Worm (Caenorhabditis elegans) whole organism, mixed stage, embryonic: ENCODE data around the gene srx-112.
"Not testable (repeated sequence)": the region's sequence is repeated elsewhere in the genome, so short reads cannot be mapped to it uniquely, and the experiment has no call there.

Experiments used
- M03D4.4 ChIP-seq: sonication (generic microtip); optimal IDR thresholded peaks from 2 replicates; lab custom pipeline; 2017; ENCODE audit warnings: mild to moderate bottlenecking, missing genetic modification characterization, missing compliant biosample characterization
- bed-3 ChIP-seq: fragments of 200-800 bp; sonication (Bioruptor generic); optimal IDR thresholded peaks from 3 replicates; lab custom pipeline; 2018; ENCODE audit warnings: mild to moderate bottlenecking, missing genetic modification characterization, moderate library complexity, missing compliant biosample characterization
- ceh-39 ChIP-seq: fragments of 150-350 bp; optimal IDR thresholded peaks from 2 replicates; lab custom pipeline; 2014; ENCODE audit warnings: missing biosample characterization, missing genetic modification characterization
- ceh-43 ChIP-seq: fragments of 200-800 bp; sonication (Bioruptor generic); optimal IDR thresholded peaks from 2 replicates; lab custom pipeline; 2018; ENCODE audit warnings: mild to moderate bottlenecking, missing genetic modification characterization, moderate library complexity, missing compliant biosample characterization
- ceh-83 ChIP-seq: fragments of 200-800 bp; sonication (Bioruptor generic); optimal IDR thresholded peaks from 2 replicates; lab custom pipeline; 2018; ENCODE audit warnings: mild to moderate bottlenecking, missing genetic modification characterization, missing compliant biosample characterization
- cnd-1 ChIP-seq: fragments of 200-800 bp; sonication (Bioruptor generic); optimal IDR thresholded peaks from 2 replicates; lab custom pipeline; 2018; ENCODE audit warnings: mild to moderate bottlenecking, missing genetic modification characterization, missing compliant biosample characterization
- elt-1 ChIP-seq: sonication (generic microtip); optimal IDR thresholded peaks from 2 replicates; lab custom pipeline; 2017; ENCODE audit warnings: missing genetic modification characterization, mild to moderate bottlenecking, missing compliant biosample characterization, antibody characterized with exemption, moderate library complexity, borderline replicate concordance; ENCODE audit not compliant: insufficient read depth
- elt-3 ChIP-seq: fragments of 150-350 bp; optimal IDR thresholded peaks from 2 replicates; lab custom pipeline; 2014; ENCODE audit warnings: missing biosample characterization, missing genetic modification characterization
- flh-1 ChIP-seq: fragments of 200-800 bp; sonication (Bioruptor generic); optimal IDR thresholded peaks from 2 replicates; lab custom pipeline; 2018; ENCODE audit warnings: mild to moderate bottlenecking, missing genetic modification characterization, moderate library complexity, missing compliant biosample characterization
- ham-2 ChIP-seq: fragments of 200-800 bp; sonication (Bioruptor generic); optimal IDR thresholded peaks from 2 replicates; lab custom pipeline; 2018; ENCODE audit warnings: mild to moderate bottlenecking, missing genetic modification characterization, missing compliant biosample characterization
- hlh-1 ChIP-seq: fragments of 150-350 bp; optimal IDR thresholded peaks from 2 replicates; lab custom pipeline; 2014; ENCODE audit warnings: missing biosample characterization, missing genetic modification reagents, missing genetic modification characterization
- lin-13 ChIP-seq: fragments of 150-350 bp; optimal IDR thresholded peaks from 2 replicates; lab custom pipeline; 2014; ENCODE audit warnings: missing biosample characterization, missing genetic modification characterization
- mab-5 ChIP-seq: fragments of 150-350 bp; optimal IDR thresholded peaks from 2 replicates; lab custom pipeline; 2014; ENCODE audit warnings: missing biosample characterization, missing genetic modification characterization
- mep-1 ChIP-seq: fragments of 150-350 bp; optimal IDR thresholded peaks from 2 replicates; lab custom pipeline; 2017; ENCODE audit warnings: missing biosample characterization, missing genetic modification reagents, missing genetic modification characterization, inconsistent platforms
- mls-2 ChIP-seq: sonication (generic microtip); optimal IDR thresholded peaks from 2 replicates; lab custom pipeline; 2016; ENCODE audit warnings: mild to moderate bottlenecking, missing genetic modification characterization, moderate library complexity, missing compliant biosample characterization
- nhr-12 ChIP-seq: fragments of 150-350 bp; optimal IDR thresholded peaks from 2 replicates; lab custom pipeline; 2014; ENCODE audit warnings: missing biosample characterization, missing genetic modification characterization
- nhr-2 ChIP-seq: fragments of 150-350 bp; optimal IDR thresholded peaks from 2 replicates; lab custom pipeline; 2014; ENCODE audit warnings: missing biosample characterization, missing genetic modification characterization
- nhr-237 ChIP-seq: fragments of 150-350 bp; optimal IDR thresholded peaks from 2 replicates; lab custom pipeline; 2014; ENCODE audit warnings: missing biosample characterization, missing genetic modification characterization
- pha-4 ChIP-seq: fragments of 150-350 bp; optimal IDR thresholded peaks from 2 replicates; lab custom pipeline; 2018; ENCODE audit warnings: missing biosample characterization, missing genetic modification reagents, missing genetic modification characterization
- snpc-4 ChIP-seq: fragments of 150-350 bp; optimal IDR thresholded peaks from 2 replicates; lab custom pipeline; 2014; ENCODE audit warnings: missing biosample characterization, missing genetic modification characterization
- sptf-1 ChIP-seq: sonication (generic microtip); optimal IDR thresholded peaks from 2 replicates; lab custom pipeline; 2017; ENCODE audit warnings: mild to moderate bottlenecking, missing genetic modification characterization, moderate library complexity, missing compliant biosample characterization
- tbx-8 ChIP-seq: fragments of 200-800 bp; sonication (Bioruptor generic); optimal IDR thresholded peaks from 2 replicates; lab custom pipeline; 2018; ENCODE audit warnings: mild to moderate bottlenecking, missing genetic modification characterization, moderate library complexity, missing compliant biosample characterization
- unc-120 ChIP-seq: sonication (generic microtip); optimal IDR thresholded peaks from 2 replicates; lab custom pipeline; 2017; ENCODE audit warnings: missing genetic modification characterization, missing compliant biosample characterization; ENCODE audit not compliant: poor library complexity, severe bottlenecking
- unc-39 ChIP-seq: fragments of 150-350 bp; optimal IDR thresholded peaks from 2 replicates; lab custom pipeline; 2014; ENCODE audit warnings: missing biosample characterization, missing genetic modification characterization
- unc-62 ChIP-seq: fragments of 150-350 bp; optimal IDR thresholded peaks from 2 replicates; lab custom pipeline; 2014; ENCODE audit warnings: missing biosample characterization, missing genetic modification reagents, missing genetic modification characterization
- zip-8 ChIP-seq: fragments of 150-350 bp; optimal IDR thresholded peaks from 2 replicates; lab custom pipeline; 2014; ENCODE audit warnings: missing biosample characterization, missing genetic modification characterization
- ztf-11 ChIP-seq: fragments of 150-350 bp; optimal IDR thresholded peaks from 2 replicates; lab custom pipeline; 2014; ENCODE audit warnings: missing biosample characterization, missing genetic modification characterization

Gene srx-112

ce11 chrII:3771640-3772039 lies 7.3 kb upstream of the srx-112 start:
- no peak for TF ChIP-seq ztf-11 (tag; lab: Kevin White, UChicago)
- TF ChIP-seq zip-8 (tag; lab: Kevin White, UChicago) = no peak
- TF ChIP-seq hlh-1 = no peak
- TF ChIP-seq ceh-39 = no peak
- TF ChIP-seq M03D4.4 (tag; lab: Kevin White, UChicago) = no peak
- no peak for TF ChIP-seq unc-120 (tag; lab: Kevin White, UChicago)

ce11 chrII:3761599-3761998 lies 2.8 kb downstream of the srx-112 start, which contains the start of gene T24E12.6:
Gene T24E12.6, minus strand, starts transcription at chrII:3761699.
- not testable (repeated sequence) for TF ChIP-seq M03D4.4 (tag; lab: Kevin White, UChicago); unc-62 (GFP tag; lab: Kevin White, UChicago); nhr-12 (tag; lab: Kevin White, UChicago)
- TF ChIP-seq, all 35 proteins: peak for 0; not testable (repeated sequence) for 35

- TF ChIP-seq elt-1 (tag; lab: Kevin White, UChicago) (no peak), nhr-237 (tag; lab: Kevin White, UChicago) (no peak), mls-2 (tag; lab: Kevin White, UChicago) (no peak), mep-1 (tag; lab: Kevin White, UChicago) (no peak), cnd-1 (tag; lab: Kevin White, UChicago) (no peak), tbx-8 (GFP tag; lab: Kevin White, UChicago) (no peak), snpc-4 (no peak), unc-39 (tag; lab: Kevin White, UChicago) (no peak), unc-120 (tag; lab: Kevin White, UChicago) (no peak), nhr-12 (tag; lab: Kevin White, UChicago) (no peak), mab-5 (tag; lab: Kevin White, UChicago) (no peak), lin-13 (tag; lab: Kevin White, UChicago) (no peak), pha-4 (tag; lab: Kevin White, UChicago) (no peak), ham-2 (GFP tag; lab: Kevin White, UChicago) (no peak), nhr-2 (tag; lab: Kevin White, UChicago) (no peak), zip-8 (tag; lab: Kevin White, UChicago) (no peak)
Measured at ce11 chrII:3759010-3759409, 5.4 kb downstream of the srx-112 start, which contains the start of gene T24E12.12. Gene T24E12.12, plus strand, starts transcription at chrII:3759290.

- no peak for TF ChIP-seq tbx-8 (GFP tag; lab: Kevin White, UChicago)
- TF ChIP-seq elt-3 (tag; lab: Kevin White, UChicago) = no peak
- TF ChIP-seq ham-2 (GFP tag; lab: Kevin White, UChicago) = no peak
- no peak for TF ChIP-seq unc-120 (tag; lab: Kevin White, UChicago)
- TF ChIP-seq flh-1 (GFP tag; lab: Kevin White, UChicago) = no peak
- TF ChIP-seq M03D4.4 (tag; lab: Kevin White, UChicago) = no peak
- TF ChIP-seq lin-13 (tag; lab: Kevin White, UChicago) = no peak
- no peak for TF ChIP-seq mab-5 (tag; lab: Kevin White, UChicago)
- no peak for TF ChIP-seq sptf-1
- TF ChIP-seq hlh-1 = no peak
- TF ChIP-seq mls-2 (tag; lab: Kevin White, UChicago) = no peak
- TF ChIP-seq, all 35 proteins: peak for 0
Measured at ce11 chrII:3757499-3757898, 6.9 kb downstream of the srx-112 start, which contains the start of gene srx-111. Gene srx-111, plus strand, starts transcription at chrII:3757799.

ce11 chrII:3753598-3753997 lies 10.8 kb downstream of the srx-112 start, which contains the start of gene rcd-1:
Gene rcd-1, plus strand, starts transcription at chrII:3753898.
- no peak for TF ChIP-seq ceh-43 (GFP tag; lab: Kevin White, UChicago)

ce11 chrII:3752184-3752583 lies 12.2 kb downstream of the srx-112 start, which contains the start of gene sdz-11:
Gene sdz-11, minus strand, starts transcription at chrII:3752284.
- TF ChIP-seq lin-13 (tag; lab: Kevin White, UChicago) (no peak), hlh-1 (no peak), zip-8 (tag; lab: Kevin White, UChicago) (no peak), nhr-12 (tag; lab: Kevin White, UChicago) (no peak), unc-39 (tag; lab: Kevin White, UChicago) (no peak), ceh-83 (GFP tag; lab: Kevin White, UChicago) (no peak), flh-1 (GFP tag; lab: Kevin White, UChicago) (no peak), ceh-43 (GFP tag; lab: Kevin White, UChicago) (no peak), snpc-4 (no peak), bed-3 (no peak)
